Fruit fly (Drosophila melanogaster) whole organism, embryonic: ENCODE data around the gene Pif1B.
A peak's percentile ranks its signal among the peaks of the same experiment; 100 is the strongest.

Source experiments
- Atf3 ChIP-seq: fragments of 200-800 bp; sonication (Bioruptor generic); optimal IDR thresholded peaks from 3 replicates; lab custom pipeline; 2016; ENCODE audit warnings: missing biosample characterization, missing genetic modification characterization
- Atf6 ChIP-seq: fragments of 200-800 bp; sonication (Bioruptor generic); IDR thresholded peaks from 2 replicates; pipeline ENCODE4 v1.3.6; 2022; ENCODE audit warnings: missing biosample characterization, missing genetic modification characterization
- CG11695 ChIP-seq: fragments of 200-800 bp; sonication (Bioruptor generic); IDR thresholded peaks from 3 replicates; pipeline ENCODE4 v1.3.6; 2022; ENCODE audit warnings: missing biosample characterization, missing genetic modification characterization
- CG12299 ChIP-seq: fragments of 200-800 bp; sonication (Bioruptor generic); optimal IDR thresholded peaks from 2 replicates; lab custom pipeline; 2018; ENCODE audit warnings: missing biosample characterization, mild to moderate bottlenecking, missing genetic modification characterization
- CG13287 ChIP-seq: fragments of 200-800 bp; sonication (Bioruptor generic); IDR thresholded peaks from 2 replicates; pipeline ENCODE4 v1.3.6; 2022; ENCODE audit warnings: missing biosample characterization, missing genetic modification characterization; ENCODE audit not compliant: partially characterized antibody
- CG13424 ChIP-seq: fragments of 200-800 bp; sonication (Bioruptor generic); optimal IDR thresholded peaks from 2 replicates; lab custom pipeline; 2019; ENCODE audit warnings: missing biosample characterization, mild to moderate bottlenecking, missing genetic modification characterization, moderate library complexity
- CG13894 ChIP-seq: fragments of 200-800 bp; sonication (Bioruptor generic); optimal IDR thresholded peaks from 3 replicates; lab custom pipeline; 2018; ENCODE audit warnings: missing biosample characterization, mild to moderate bottlenecking, missing genetic modification characterization, moderate library complexity
- CG1529 ChIP-seq: fragments of 200-800 bp; sonication (Bioruptor generic); optimal IDR thresholded peaks from 3 replicates; lab custom pipeline; 2018; ENCODE audit warnings: missing biosample characterization, missing genetic modification characterization
- CG18599 ChIP-seq: fragments of 200-800 bp; sonication (Bioruptor generic); optimal IDR thresholded peaks from 3 replicates; lab custom pipeline; 2017; ENCODE audit warnings: missing biosample characterization, missing genetic modification characterization, mild to moderate bottlenecking, moderate library complexity, missing genetic modification reagents
- CG2120 ChIP-seq: fragments of 200-800 bp; sonication (Bioruptor generic); optimal IDR thresholded peaks from 3 replicates; lab custom pipeline; 2016; ENCODE audit warnings: missing biosample characterization, missing genetic modification characterization
- CG30403 ChIP-seq: fragments of 200-800 bp; sonication (Bioruptor generic); optimal IDR thresholded peaks from 3 replicates; lab custom pipeline; 2016; ENCODE audit warnings: missing biosample characterization, missing genetic modification characterization
- CG32532 ChIP-seq: fragments of 200-800 bp; sonication (Bioruptor generic); IDR thresholded peaks from 2 replicates; pipeline ENCODE4 v1.3.6; 2022; ENCODE audit warnings: missing biosample characterization, missing genetic modification characterization
- CG33557 ChIP-seq: fragments of 200-800 bp; sonication (Bioruptor generic); optimal IDR thresholded peaks from 2 replicates; lab custom pipeline; 2019; ENCODE audit warnings: missing biosample characterization, mild to moderate bottlenecking, missing genetic modification characterization, moderate library complexity
- CG4328 ChIP-seq: fragments of 200-800 bp; sonication (Bioruptor generic); optimal IDR thresholded peaks from 3 replicates; lab custom pipeline; 2017; ENCODE audit warnings: missing biosample characterization, missing genetic modification reagents, missing genetic modification characterization
- CG4404 ChIP-seq: fragments of 200-800 bp; sonication (Bioruptor generic); IDR thresholded peaks from 2 replicates; pipeline ENCODE4 v1.3.6; 2022; ENCODE audit warnings: missing biosample characterization, missing genetic modification characterization
- CG4617 ChIP-seq: fragments of 200-800 bp; sonication (Bioruptor generic); optimal IDR thresholded peaks from 3 replicates; lab custom pipeline; 2016; ENCODE audit warnings: missing biosample characterization, missing genetic modification characterization, borderline replicate concordance
- CG7786 ChIP-seq: fragments of 200-800 bp; sonication (Bioruptor generic); optimal IDR thresholded peaks from 2 replicates; lab custom pipeline; 2016; ENCODE audit warnings: missing biosample characterization, missing genetic modification characterization
- CG8765 ChIP-seq: fragments of 200-800 bp; sonication (Bioruptor generic); IDR thresholded peaks from 2 replicates; pipeline ENCODE4 v1.3.6; 2022; ENCODE audit warnings: missing biosample characterization, missing genetic modification characterization
- CG9727 ChIP-seq: fragments of 200-800 bp; sonication (Bioruptor generic); optimal IDR thresholded peaks from 3 replicates; lab custom pipeline; 2017; ENCODE audit warnings: missing biosample characterization, mild to moderate bottlenecking, missing genetic modification characterization
- CG9817 ChIP-seq: fragments of 200-800 bp; sonication (Bioruptor generic); optimal IDR thresholded peaks from 2 replicates; lab custom pipeline; 2018; ENCODE audit warnings: missing biosample characterization, mild to moderate bottlenecking, missing genetic modification characterization, moderate library complexity
- Deaf1 ChIP-seq: fragments of 200-800 bp; optimal IDR thresholded peaks from 3 replicates; lab custom pipeline; 2019; ENCODE audit warnings: missing biosample characterization, mild to moderate bottlenecking, missing genetic modification characterization, moderate library complexity
- Dll ChIP-seq: fragments of 200-800 bp; sonication (Bioruptor generic); IDR thresholded peaks from 4 replicates; pipeline ENCODE4 v1.3.6; 2022; ENCODE audit warnings: missing biosample characterization, missing genetic modification characterization; ENCODE audit not compliant: partially characterized antibody
- GATAe ChIP-seq: fragments of 200-800 bp; sonication (Bioruptor generic); conservative IDR thresholded peaks from 2 replicates; pipeline ENCODE4 v1.3.6; 2022; ENCODE audit warnings: missing biosample characterization, missing genetic modification characterization
- Hr3 ChIP-seq: fragments of 200-800 bp; sonication (Bioruptor generic); optimal IDR thresholded peaks from 3 replicates; lab custom pipeline; 2016; ENCODE audit warnings: missing biosample characterization, missing genetic modification characterization
- Lpt ChIP-seq: fragments of >200 bp; optimal IDR thresholded peaks from 2 replicates; lab custom pipeline; 2018; ENCODE audit warnings: missing biosample characterization, missing genetic modification characterization
- Nf-YC ChIP-seq: fragments of 200-800 bp; optimal IDR thresholded peaks from 3 replicates; lab custom pipeline; 2019; ENCODE audit warnings: missing biosample characterization, mild to moderate bottlenecking, missing genetic modification characterization, moderate library complexity
- NfI ChIP-seq: fragments of 200-800 bp; sonication (Bioruptor generic); optimal IDR thresholded peaks from 3 replicates; lab custom pipeline; 2018; ENCODE audit warnings: missing biosample characterization, mild to moderate bottlenecking, missing genetic modification characterization, moderate library complexity
- Ptx1 ChIP-seq: fragments of 200-800 bp; sonication (Bioruptor generic); IDR thresholded peaks from 2 replicates; pipeline ENCODE4 v1.3.6; 2022; ENCODE audit warnings: missing biosample characterization, missing genetic modification characterization
- Sox100B ChIP-seq: fragments of 200-800 bp; sonication (Bioruptor generic); optimal IDR thresholded peaks from 3 replicates; lab custom pipeline; 2018; ENCODE audit warnings: missing biosample characterization, mild to moderate bottlenecking, missing genetic modification characterization
- Sox102F ChIP-seq: fragments of 200-800 bp; sonication (Bioruptor generic); optimal IDR thresholded peaks from 2 replicates; lab custom pipeline; 2018; ENCODE audit warnings: missing biosample characterization, mild to moderate bottlenecking, missing genetic modification characterization, moderate library complexity
- bbx ChIP-seq: fragments of 200-800 bp; sonication (Bioruptor generic); IDR thresholded peaks from 2 replicates; pipeline ENCODE4 v1.3.6; 2022; ENCODE audit warnings: missing biosample characterization, missing genetic modification characterization; ENCODE audit not compliant: partially characterized antibody
- chinmo ChIP-seq: fragments of 200-800 bp; sonication (Bioruptor generic); IDR thresholded peaks from 4 replicates; pipeline ENCODE4 v1.3.6; 2022; ENCODE audit warnings: missing biosample characterization, missing genetic modification characterization; ENCODE audit not compliant: partially characterized antibody
- chm ChIP-seq: fragments of 200-800 bp; sonication (Bioruptor generic); IDR thresholded peaks from 2 replicates; pipeline ENCODE4 v1.3.6; 2022; ENCODE audit warnings: missing biosample characterization, missing genetic modification characterization
- crol ChIP-seq: fragments of 200-800 bp; sonication (Bioruptor generic); IDR thresholded peaks from 2 replicates; pipeline ENCODE4 v1.3.6; 2022; ENCODE audit warnings: missing biosample characterization, missing genetic modification characterization
- dan ChIP-seq: fragments of 200-800 bp; sonication (Bioruptor generic); IDR thresholded peaks from 2 replicates; pipeline ENCODE4 v1.3.6; 2022; ENCODE audit warnings: missing biosample characterization, missing genetic modification characterization
- danr ChIP-seq: fragments of 200-800 bp; sonication (Bioruptor generic); IDR thresholded peaks from 2 replicates; pipeline ENCODE4 v1.3.6; 2022; ENCODE audit warnings: missing biosample characterization, missing genetic modification characterization
- dpn ChIP-seq, 2 experiments: fragments of 200-800 bp; sonication (Bioruptor generic); optimal IDR thresholded peaks; 3 replicates each; lab custom pipeline; 2016; ENCODE audit warnings: missing biosample characterization in 2 of 2, missing genetic modification characterization in 2 of 2
- hb ChIP-seq: fragments of 200-800 bp; sonication (Bioruptor generic); IDR thresholded peaks from 3 replicates; pipeline ENCODE4 v1.3.6; 2022; ENCODE audit warnings: missing biosample characterization, missing genetic modification characterization; ENCODE audit not compliant: partially characterized antibody
- ken ChIP-seq: fragments of 200-800 bp; sonication (Bioruptor generic); IDR thresholded peaks from 3 replicates; pipeline ENCODE4 v1.3.6; 2022; ENCODE audit warnings: missing biosample characterization, missing genetic modification characterization
- mirr ChIP-seq: fragments of 200-800 bp; sonication (Bioruptor generic); optimal IDR thresholded peaks from 3 replicates; lab custom pipeline; 2018; ENCODE audit warnings: missing biosample characterization, mild to moderate bottlenecking, missing genetic modification characterization
- sima ChIP-seq: fragments of 200-800 bp; sonication (Bioruptor generic); optimal IDR thresholded peaks from 2 replicates; lab custom pipeline; 2016; ENCODE audit warnings: missing biosample characterization, missing genetic modification characterization
- sna ChIP-seq: fragments of 200-800 bp; sonication (Bioruptor generic); IDR thresholded peaks from 2 replicates; pipeline ENCODE4 v1.3.6; 2022; ENCODE audit warnings: missing biosample characterization, missing genetic modification characterization; ENCODE audit not compliant: partially characterized antibody
- sqz ChIP-seq: fragments of 200-800 bp; sonication (Bioruptor generic); optimal IDR thresholded peaks from 3 replicates; lab custom pipeline; 2018; ENCODE audit warnings: missing biosample characterization, mild to moderate bottlenecking, missing genetic modification characterization
- stc ChIP-seq: fragments of 200-800 bp; sonication (Bioruptor generic); IDR thresholded peaks from 2 replicates; pipeline ENCODE4 v1.3.6; 2022; ENCODE audit warnings: missing biosample characterization, missing genetic modification characterization
- tap ChIP-seq: fragments of 200-800 bp; optimal IDR thresholded peaks from 3 replicates; lab custom pipeline; 2019; ENCODE audit warnings: missing biosample characterization, mild to moderate bottlenecking, missing genetic modification characterization, moderate library complexity
- tgo ChIP-seq: fragments of 200-800 bp; sonication (Bioruptor generic); IDR thresholded peaks from 3 replicates; pipeline ENCODE4 v1.3.6; 2022; ENCODE audit warnings: missing biosample characterization, missing genetic modification characterization
- tin ChIP-seq: fragments of 200-800 bp; sonication (Bioruptor generic); optimal IDR thresholded peaks from 3 replicates; lab custom pipeline; 2016; ENCODE audit warnings: missing biosample characterization, missing genetic modification characterization
- wor ChIP-seq: fragments of 200-800 bp; sonication (Bioruptor generic); IDR thresholded peaks from 2 replicates; pipeline ENCODE4 v1.3.6; 2022; ENCODE audit warnings: missing biosample characterization, missing genetic modification characterization
- zfh2 ChIP-seq: fragments of 200-800 bp; sonication (Bioruptor generic); optimal IDR thresholded peaks from 2 replicates; lab custom pipeline; 2016; ENCODE audit warnings: missing biosample characterization, missing genetic modification characterization

Gene Pif1B

DNA sequence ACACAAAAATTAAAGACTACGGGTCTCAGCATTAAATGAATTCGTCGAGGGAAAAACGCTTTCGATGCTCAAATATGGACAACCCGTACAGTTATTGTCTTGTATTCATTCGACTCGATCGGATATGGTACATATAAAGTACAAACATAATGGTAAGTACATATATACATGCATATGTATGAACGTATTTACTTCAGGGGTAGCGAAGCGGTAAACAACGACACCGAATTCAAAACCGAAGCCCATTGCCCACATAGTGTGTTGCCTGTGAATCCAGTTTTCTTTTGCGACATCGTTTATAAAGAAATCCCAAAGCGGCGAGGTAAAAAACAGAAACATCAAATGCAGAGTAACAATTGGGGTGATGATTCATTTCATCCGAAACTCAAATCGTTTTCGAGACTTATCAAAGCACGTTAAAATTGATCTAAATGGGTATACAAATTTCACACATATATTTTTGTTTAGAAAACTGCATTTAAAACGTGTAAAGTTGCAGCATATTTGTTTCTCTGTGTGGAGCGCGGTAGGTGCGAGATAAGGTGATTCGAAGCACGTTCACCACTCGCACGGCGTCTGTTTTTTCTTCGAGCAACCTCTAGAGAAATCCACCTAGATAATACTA lies 11.5 kb upstream of the Pif1B start (continued):
- TF ChIP-seq CG2120 (peak; percentile 31), dpn (GFP tag; optimal IDR thresholded peaks at IDR 0.05; lab: Kevin White, UChicago) (peak; percentile 43 to 44), mirr (peak; percentile 31), dan (no peak), Lpt (GFP tag; lab: Kevin White, UChicago) (no peak), crol (GFP tag; lab: Robert Waterston, UW) (peak; percentile 43; the same call in 1 of the 2 replicates), CG1529 (GFP tag; lab: Kevin White, UChicago) (peak; percentile 22), Sox100B (no peak), Deaf1 (peak; percentile 40), CG4404 (GFP tag; lab: Robert Waterston, UW) (no peak; the same call in 1 of the 2 replicates), CG13424 (tag; lab: Kevin White, UChicago) (peak; percentile 16), sima (GFP tag; lab: Kevin White, UChicago) (no peak), CG13287 (GFP tag; lab: Robert Waterston, UW) (no peak), Nf-YC (tag; lab: Kevin White, UChicago) (peak; percentile 10), CG9817 (tag; lab: Kevin White, UChicago) (no peak), CG32532 (peak; percentile 67), chm (peak; percentile 73; the same call in 1 of the 2 replicates), Ptx1 (peak; percentile 71), Hr3 (GFP tag; lab: Kevin White, UChicago) (peak; percentile 16), Sox102F (GFP tag; lab: Kevin White, UChicago) (peak; percentile 67), NfI (GFP tag; lab: Kevin White, UChicago) (peak; percentile 15), CG30403 (GFP tag; lab: Kevin White, UChicago) (peak; percentile 49), sna (GFP tag; lab: Robert Waterston, UW) (no peak), tin (GFP tag; lab: Kevin White, UChicago) (peak; percentile 19), Atf6 (GFP tag; lab: Robert Waterston, UW) (no peak; the same call in 1 of the 2 replicates), tap (tag; lab: Kevin White, UChicago) (no peak), CG4617 (GFP tag; lab: Kevin White, UChicago) (no peak), tgo (peak; percentile 59), bbx (no peak; the same call in 1 of the 2 replicates), CG4328 (no peak), CG9727 (peak; percentile 36), CG18599 (peak; percentile 38), danr (GFP tag; lab: Robert Waterston, UW) (peak; percentile 27; the same call in 1 of the 2 replicates), CG13894 (tag; lab: Kevin White, UChicago) (peak; percentile 88), CG33557 (GFP tag; lab: Kevin White, UChicago) (no peak), stc (GFP tag; lab: Robert Waterston, UW) (peak; percentile 65), hb (GFP tag; lab: Robert Waterston, UW) (no peak), Dll (GFP tag; lab: Robert Waterston, UW) (no peak), chinmo (0 out of 4 replicates have a peak, but pooled peaks have one; percentile 13), CG8765 (GFP tag; lab: Robert Waterston, UW) (no peak), sqz (GFP tag; lab: Kevin White, UChicago) (peak; percentile 93), GATAe (GFP tag; lab: Robert Waterston, UW) (no peak), wor (GFP tag; lab: Robert Waterston, UW) (0 out of 2 replicates have a peak, but pooled peaks have one; percentile 14), Atf3 (GFP tag; lab: Kevin White, UChicago) (no peak), zfh2 (GFP tag; lab: Kevin White, UChicago) (peak; percentile 32), CG12299 (tag; lab: Kevin White, UChicago) (no peak), CG11695 (GFP tag; lab: Robert Waterston, UW) (no peak; the same call in 2 of the 3 replicates), CG7786 (GFP tag; lab: Kevin White, UChicago) (peak; percentile 36), ken (GFP tag; lab: Robert Waterston, UW) (0 out of 3 replicates have a peak, but pooled peaks have one; percentile 4)
